Worm (Caenorhabditis elegans): ENCODE results near the gene K08E7.4.

DNA sequence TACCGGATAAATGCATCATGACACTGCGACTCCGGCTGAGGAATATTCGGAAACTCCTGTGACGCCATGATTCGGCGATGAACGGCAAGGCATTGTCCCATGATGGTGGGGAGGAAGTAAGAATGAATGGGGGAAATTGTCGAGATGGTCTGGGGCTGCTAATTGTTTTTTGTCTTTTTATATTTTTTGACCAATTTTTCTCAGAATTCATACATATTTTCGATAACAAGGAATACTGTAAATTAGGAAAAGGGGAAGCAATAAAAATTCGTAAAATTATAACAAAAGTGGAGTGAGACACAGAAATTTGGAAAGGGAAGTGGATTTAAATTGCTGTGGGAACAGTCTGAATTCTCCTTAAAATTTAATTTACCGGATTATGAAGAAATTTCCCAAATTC is 45.5 kb downstream of the K08E7.4 start, which contains the start of gene eak-4:
- no peak for TF ChIP-seq ztf-29 (GFP tag; IDR thresholded peaks at IDR 0.05)
- TF ChIP-seq flt-1 (GFP tag; IDR thresholded peaks at IDR 0.05): no peak
- TF ChIP-seq klf-2 (GFP tag; conservative IDR thresholded peaks at IDR 0.05): no peak
